Worm (Caenorhabditis elegans) whole organism, late embryonic: ENCODE data around the gene cec-1.

Experiments used
- Y22D7AL.16 ChIP-seq: sonication (generic microtip); optimal IDR thresholded peaks from 2 replicates; lab custom pipeline; 2016; ENCODE audit warnings: missing genetic modification characterization, missing compliant biosample characterization
- ama-1 ChIP-seq: fragments of 150-350 bp; optimal IDR thresholded peaks from 2 replicates; lab custom pipeline; 2014
- ceh-24 ChIP-seq: sonication (generic microtip); optimal IDR thresholded peaks from 2 replicates; lab custom pipeline; 2016; ENCODE audit warnings: mild to moderate bottlenecking, missing genetic modification characterization, missing compliant biosample characterization
- dmd-4 ChIP-seq: sonication (generic microtip); optimal IDR thresholded peaks from 2 replicates; lab custom pipeline; 2016; ENCODE audit warnings: borderline replicate concordance, missing genetic modification characterization, missing compliant biosample characterization
- eyg-1 ChIP-seq: sonication (generic microtip); optimal IDR thresholded peaks from 2 replicates; lab custom pipeline; 2016; ENCODE audit warnings: missing genotype, missing genetic modification characterization, missing compliant biosample characterization
- fkh-10 ChIP-seq: fragments of 150-350 bp; optimal IDR thresholded peaks from 2 replicates; lab custom pipeline; 2014; ENCODE audit warnings: missing biosample characterization, missing genetic modification reagents, missing genetic modification characterization
- nhr-232 ChIP-seq: sonication (generic microtip); optimal IDR thresholded peaks from 2 replicates; lab custom pipeline; 2016; ENCODE audit warnings: missing genetic modification characterization, missing compliant biosample characterization
- pros-1 ChIP-seq: fragments of 150-350 bp; optimal IDR thresholded peaks from 2 replicates; lab custom pipeline; 2014; ENCODE audit warnings: missing biosample characterization, missing genetic modification reagents, missing genetic modification characterization
- syd-9 ChIP-seq: sonication (generic microtip); optimal IDR thresholded peaks from 2 replicates; lab custom pipeline; 2016; ENCODE audit warnings: mild to moderate bottlenecking, missing genetic modification characterization, moderate library complexity, missing compliant biosample characterization
- tbx-7 ChIP-seq: sonication (generic microtip); optimal IDR thresholded peaks from 2 replicates; lab custom pipeline; 2016; ENCODE audit warnings: missing genotype, missing genetic modification characterization, missing compliant biosample characterization
- unc-55 ChIP-seq: sonication (generic microtip); optimal IDR thresholded peaks from 2 replicates; lab custom pipeline; 2017; ENCODE audit warnings: missing biosample characterization, missing genetic modification reagents, missing genetic modification characterization

DNA sequence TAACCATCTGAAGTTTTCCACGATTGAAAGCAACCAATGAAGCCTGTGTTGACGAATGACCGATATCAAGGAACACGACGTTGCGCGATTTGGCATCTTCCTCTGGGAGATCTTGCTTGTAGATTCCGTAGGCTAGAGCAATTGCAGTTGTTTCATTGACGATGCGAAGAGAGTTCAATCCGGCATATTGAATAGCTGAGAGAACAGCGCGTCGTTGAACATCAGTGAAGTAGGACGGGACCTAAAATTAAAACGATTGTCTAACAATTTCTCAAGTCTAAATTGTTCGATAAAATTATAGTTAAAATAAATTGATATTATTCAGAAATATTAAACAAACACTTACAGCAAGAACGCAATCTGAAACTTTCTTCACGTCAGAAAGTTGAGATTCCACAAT is 19.9 kb downstream of the cec-1 start:
- no peak for TF ChIP-seq ama-1 (lab: Kevin White, UChicago)
- TF ChIP-seq tbx-7 (tag; lab: Kevin White, UChicago), result no peak
- TF ChIP-seq ceh-24 (tag; lab: Kevin White, UChicago), result no peak
- no peak for TF ChIP-seq nhr-232 (tag; lab: Kevin White, UChicago)
- no peak for TF ChIP-seq fkh-10 (GFP tag; lab: Kevin White, UChicago)
- TF ChIP-seq pros-1, result no peak
- no peak for TF ChIP-seq Y22D7AL.16 (tag; lab: Kevin White, UChicago)
- no peak for TF ChIP-seq dmd-4 (tag; lab: Kevin White, UChicago)
- TF ChIP-seq eyg-1 (tag; lab: Kevin White, UChicago), result no peak
- no peak for TF ChIP-seq syd-9 (tag; lab: Kevin White, UChicago)
- no peak for TF ChIP-seq unc-55 (GFP tag; lab: Kevin White, UChicago)
